Fruit fly (Drosophila melanogaster): ENCODE results near the gene Qsox4.

DNA sequence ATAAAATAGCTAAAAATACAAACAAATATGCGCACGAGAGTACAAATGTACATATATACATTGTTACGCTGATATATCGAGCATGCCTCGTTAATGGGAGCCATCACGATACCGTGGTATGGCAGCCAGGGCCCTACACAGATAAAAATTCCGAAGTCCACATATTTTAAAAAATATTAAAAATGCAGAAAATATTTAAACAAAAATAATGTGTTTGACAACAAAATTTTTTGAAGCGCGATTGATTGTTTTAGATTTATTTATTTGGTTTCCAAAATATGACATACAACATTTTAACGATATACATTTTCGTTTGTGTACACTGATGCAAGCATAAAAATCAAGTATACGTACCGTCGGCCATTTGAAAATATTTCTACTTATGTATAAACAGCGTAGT, 24.2 kb downstream of the Qsox4 start:
- TF ChIP-seq h (optimal IDR thresholded peaks at IDR 0.05) (no peak), psq (optimal IDR thresholded peaks at IDR 0.05) (no peak), Sin3A (optimal IDR thresholded peaks at IDR 0.05) (no peak), ttk (optimal IDR thresholded peaks at IDR 0.05) (no peak), insv (optimal IDR thresholded peaks at IDR 0.05) (no peak), Myc (optimal IDR thresholded peaks at IDR 0.05) (no peak)

Measured in Kc167 (cell line).